Fruit fly (Drosophila melanogaster) whole organism, prepupa: ENCODE measurements around the gene CG8560.

ENCODE experiments used
- Blimp-1 ChIP-seq: fragments of 200-800 bp; sonication (Bioruptor generic); optimal IDR thresholded peaks from 3 replicates; lab custom pipeline; 2017; ENCODE audit warnings: missing biosample characterization, missing genetic modification characterization, mild to moderate bottlenecking, moderate library complexity, missing genetic modification reagents
- CG10631 ChIP-seq: fragments of 200-800 bp; sonication (Bioruptor generic); optimal IDR thresholded peaks from 2 replicates; lab custom pipeline; 2016; ENCODE audit warnings: missing biosample characterization, missing genetic modification characterization
- CG10669 ChIP-seq: fragments of 200-800 bp; sonication (Bioruptor generic); optimal IDR thresholded peaks from 3 replicates; lab custom pipeline; 2018; ENCODE audit warnings: missing biosample characterization, mild to moderate bottlenecking, missing genetic modification characterization, moderate library complexity
- CG11294 ChIP-seq: fragments of 200-800 bp; sonication (Bioruptor generic); IDR thresholded peaks from 2 replicates; pipeline ENCODE4 v1.3.6; 2022; ENCODE audit warnings: missing biosample characterization, missing genetic modification characterization
- CG11762 ChIP-seq: fragments of 200-800 bp; sonication (Bioruptor generic); optimal IDR thresholded peaks from 3 replicates; lab custom pipeline; 2016; ENCODE audit warnings: missing biosample characterization, missing genetic modification characterization; ENCODE audit not compliant: insufficient read depth
- CG11902 ChIP-seq: fragments of 200-800 bp; sonication (Bioruptor generic); optimal IDR thresholded peaks from 3 replicates; lab custom pipeline; 2016; ENCODE audit warnings: missing biosample characterization, missing genetic modification characterization
- CG15336 ChIP-seq: fragments of 200-800 bp; sonication (Bioruptor generic); IDR thresholded peaks from 2 replicates; pipeline ENCODE4 v1.3.6; 2022; ENCODE audit warnings: missing biosample characterization, missing genetic modification characterization
- CG1621 ChIP-seq: fragments of 200-800 bp; sonication (Bioruptor generic); optimal IDR thresholded peaks from 3 replicates; lab custom pipeline; 2018; ENCODE audit warnings: missing biosample characterization, mild to moderate bottlenecking, missing genetic modification characterization
- CG32006 ChIP-seq: fragments of 200-800 bp; sonication (Bioruptor generic); optimal IDR thresholded peaks from 3 replicates; lab custom pipeline; 2017; ENCODE audit warnings: missing biosample characterization, mild to moderate bottlenecking, missing genetic modification characterization
- CG3919 ChIP-seq: fragments of 200-800 bp; sonication (Bioruptor generic); optimal IDR thresholded peaks from 3 replicates; lab custom pipeline; 2016; ENCODE audit warnings: missing biosample characterization, missing genetic modification characterization
- CG4318 ChIP-seq: fragments of 200-800 bp; sonication (Bioruptor generic); optimal IDR thresholded peaks from 3 replicates; lab custom pipeline; 2017; ENCODE audit warnings: missing biosample characterization, mild to moderate bottlenecking, missing genetic modification characterization
- CG6163 ChIP-seq: fragments of 200-800 bp; sonication (Bioruptor generic); IDR thresholded peaks from 3 replicates; pipeline ENCODE4 v1.3.6; 2022; ENCODE audit warnings: missing biosample characterization, missing genetic modification characterization
- CG6792 ChIP-seq: fragments of 200-800 bp; sonication (Bioruptor generic); optimal IDR thresholded peaks from 3 replicates; lab custom pipeline; 2016; ENCODE audit warnings: missing biosample characterization, missing genetic modification characterization
- CG6808 ChIP-seq: fragments of 200-800 bp; sonication (Bioruptor generic); optimal IDR thresholded peaks from 3 replicates; lab custom pipeline; 2017; ENCODE audit warnings: missing biosample characterization, missing genetic modification characterization, mild to moderate bottlenecking, moderate library complexity, missing genetic modification reagents
- CG6854 ChIP-seq: fragments of 200-800 bp; sonication (Bioruptor generic); optimal IDR thresholded peaks from 2 replicates; lab custom pipeline; 2017; ENCODE audit warnings: missing biosample characterization, mild to moderate bottlenecking, missing genetic modification characterization
- CG8119 ChIP-seq: fragments of 200-800 bp; sonication (Bioruptor generic); IDR thresholded peaks from 3 replicates; pipeline ENCODE4 v1.3.6; 2022; ENCODE audit warnings: missing biosample characterization, missing genetic modification characterization
- CG8319 ChIP-seq: fragments of 200-800 bp; sonication (Bioruptor generic); optimal IDR thresholded peaks from 3 replicates; lab custom pipeline; 2016; ENCODE audit warnings: missing biosample characterization, missing genetic modification characterization
- CG9139 ChIP-seq: fragments of 200-800 bp; sonication (Bioruptor generic); optimal IDR thresholded peaks from 3 replicates; lab custom pipeline; 2017; ENCODE audit warnings: missing biosample characterization, mild to moderate bottlenecking, missing genetic modification characterization
- Eip93F ChIP-seq: fragments of 200-800 bp; sonication (Bioruptor generic); optimal IDR thresholded peaks from 2 replicates; lab custom pipeline; 2016; ENCODE audit warnings: missing biosample characterization, mild to moderate bottlenecking, missing genetic modification characterization
- Ets96B ChIP-seq: fragments of 200-800 bp; optimal IDR thresholded peaks from 2 replicates; lab custom pipeline; 2019; ENCODE audit warnings: missing biosample characterization, mild to moderate bottlenecking, missing genetic modification characterization, moderate library complexity
- Gug ChIP-seq: fragments of 200-800 bp; sonication (Bioruptor generic); IDR thresholded peaks from 2 replicates; pipeline ENCODE4 v1.3.6; 2022; ENCODE audit warnings: missing biosample characterization, missing genetic modification characterization
- Hr38 ChIP-seq: sonication (Bioruptor generic); optimal IDR thresholded peaks from 2 replicates; lab custom pipeline; 2016; ENCODE audit warnings: missing biosample characterization, missing genetic modification characterization
- Hr39 ChIP-seq: fragments of 200-800 bp; sonication (Bioruptor generic); optimal IDR thresholded peaks from 2 replicates; lab custom pipeline; 2016; ENCODE audit warnings: missing biosample characterization, missing genetic modification characterization
- Hr4 ChIP-seq: fragments of 200-800 bp; sonication (Bioruptor generic); optimal IDR thresholded peaks from 3 replicates; lab custom pipeline; 2016; ENCODE audit warnings: missing biosample characterization, missing genetic modification characterization
- Lpt ChIP-seq: fragments of 200-800 bp; sonication (Bioruptor generic); optimal IDR thresholded peaks from 3 replicates; lab custom pipeline; 2016; ENCODE audit warnings: missing biosample characterization, missing genetic modification characterization
- Smox ChIP-seq: fragments of 200-800 bp; sonication (Bioruptor generic); optimal IDR thresholded peaks from 3 replicates; lab custom pipeline; 2016; ENCODE audit warnings: missing biosample characterization, missing genetic modification characterization
- Sox102F ChIP-seq: fragments of 200-800 bp; sonication (Bioruptor generic); optimal IDR thresholded peaks from 2 replicates; lab custom pipeline; 2016; ENCODE audit warnings: missing biosample characterization, mild to moderate bottlenecking, missing genetic modification characterization
- Sox14 ChIP-seq: fragments of 200-800 bp; sonication (Bioruptor generic); optimal IDR thresholded peaks from 3 replicates; lab custom pipeline; 2016; ENCODE audit warnings: missing biosample characterization, missing genetic modification characterization
- Sox15 ChIP-seq: fragments of 200-800 bp; sonication (Bioruptor generic); optimal IDR thresholded peaks from 3 replicates; lab custom pipeline; 2016; ENCODE audit warnings: missing biosample characterization, missing genetic modification characterization
- achi ChIP-seq: fragments of 200-800 bp; sonication (Bioruptor generic); optimal IDR thresholded peaks from 3 replicates; lab custom pipeline; 2016; ENCODE audit warnings: missing biosample characterization, missing genetic modification characterization
- acj6 ChIP-seq: fragments of 200-800 bp; sonication (Bioruptor generic); optimal IDR thresholded peaks from 3 replicates; lab custom pipeline; 2016; ENCODE audit warnings: missing biosample characterization, missing genetic modification characterization
- cyc ChIP-seq: fragments of 200-800 bp; sonication (Bioruptor generic); optimal IDR thresholded peaks from 3 replicates; lab custom pipeline; 2016; ENCODE audit warnings: missing biosample characterization, missing genetic modification characterization
- dac ChIP-seq: fragments of 200-800 bp; sonication (Bioruptor generic); optimal IDR thresholded peaks from 2 replicates; lab custom pipeline; 2017; ENCODE audit warnings: missing biosample characterization, mild to moderate bottlenecking, missing genetic modification characterization
- esn ChIP-seq: fragments of 200-800 bp; sonication (Bioruptor generic); optimal IDR thresholded peaks from 2 replicates; lab custom pipeline; 2016; ENCODE audit warnings: missing biosample characterization, mild to moderate bottlenecking, missing genetic modification characterization, moderate library complexity
- fd85E ChIP-seq: fragments of 200-800 bp; sonication (Bioruptor generic); optimal IDR thresholded peaks from 3 replicates; lab custom pipeline; 2016; ENCODE audit warnings: missing biosample characterization, missing genetic modification characterization
- fkh ChIP-seq: fragments of 200-800 bp; sonication (Bioruptor generic); optimal IDR thresholded peaks from 3 replicates; lab custom pipeline; 2017; ENCODE audit warnings: missing biosample characterization, mild to moderate bottlenecking, missing genetic modification characterization, moderate library complexity
- lz ChIP-seq: fragments of 200-800 bp; sonication (Bioruptor generic); optimal IDR thresholded peaks from 3 replicates; lab custom pipeline; 2016; ENCODE audit warnings: missing biosample characterization, missing genetic modification characterization
- pdm3 ChIP-seq: fragments of 200-800 bp; sonication (Bioruptor generic); optimal IDR thresholded peaks from 3 replicates; lab custom pipeline; 2016; ENCODE audit warnings: missing biosample characterization, missing genetic modification characterization
- salr ChIP-seq, 2 experiments: fragments of 200-800 bp; sonication (Bioruptor generic); optimal IDR thresholded peaks; 3 replicates each; lab custom pipeline; 2016 to 2018; ENCODE audit warnings: missing biosample characterization in 2 of 2, missing genetic modification characterization in 2 of 2, mild to moderate bottlenecking in 1 of 2
- spab ChIP-seq: fragments of 200-800 bp; sonication (Bioruptor generic); optimal IDR thresholded peaks from 2 replicates; lab custom pipeline; 2017; ENCODE audit warnings: missing biosample characterization, mild to moderate bottlenecking, missing genetic modification characterization, missing genetic modification reagents
- ss ChIP-seq, 2 experiments: fragments of 200-800 bp; sonication (Bioruptor generic); optimal IDR thresholded peaks; 2 replicates in 1 of 2; 3 replicates in 1 of 2; lab custom pipeline; 2017 to 2018; ENCODE audit warnings: mild to moderate bottlenecking in 2 of 2, missing biosample characterization in 2 of 2, missing genetic modification characterization in 2 of 2, moderate library complexity in 1 of 2
- topi ChIP-seq: fragments of 200-800 bp; sonication (Bioruptor generic); optimal IDR thresholded peaks from 3 replicates; lab custom pipeline; 2016; ENCODE audit warnings: missing biosample characterization, missing genetic modification characterization
- vri ChIP-seq: fragments of 200-800 bp; sonication (Bioruptor generic); optimal IDR thresholded peaks from 3 replicates; lab custom pipeline; 2016; ENCODE audit warnings: missing biosample characterization, mild to moderate bottlenecking, missing genetic modification characterization

Gene CG8560

dm6 chr3L:7434715-7435653 lies 31.0 kb upstream of the CG8560 start, which contains the start of gene Rac2 (continued):
- TF ChIP-seq esn (GFP tag; lab: Kevin White, UChicago) (peak; percentile 42), Hr39 (peak; percentile 28), CG32006 (GFP tag; lab: Kevin White, UChicago) (peak; percentile 76), salr (GFP tag; optimal IDR thresholded peaks at IDR 0.05; lab: Kevin White, UChicago) (peak; percentile 46 to 67), Lpt (GFP tag; lab: Kevin White, UChicago) (peak; percentile 54), vri (GFP tag; lab: Kevin White, UChicago) (peak; percentile 78), CG11762 (GFP tag; lab: Kevin White, UChicago) (peak; percentile 22), cyc (peak; percentile 37), ss (GFP tag; optimal IDR thresholded peaks at IDR 0.05; lab: Kevin White, UChicago) (peak; percentile 66 to 70), spab (GFP tag; lab: Kevin White, UChicago) (peak; percentile 14), Sox15 (GFP tag; lab: Kevin White, UChicago) (no peak), Ets96B (tag; lab: Kevin White, UChicago) (peak; percentile 54), Sox102F (peak; percentile 28), lz (GFP tag; lab: Kevin White, UChicago) (peak; percentile 30), Smox (peak; percentile 32), CG8319 (GFP tag; lab: Kevin White, UChicago) (no peak), fd85E (GFP tag; lab: Kevin White, UChicago) (peak; percentile 40), CG10631 (GFP tag; lab: Kevin White, UChicago) (peak; percentile 47), CG9139 (GFP tag; lab: Kevin White, UChicago) (peak; percentile 59), dac (GFP tag; lab: Kevin White, UChicago) (peak; percentile 21)

- no peak for TF ChIP-seq CG8119 (GFP tag; lab: Robert Waterston, UW)
- no peak for TF ChIP-seq CG15336 (GFP tag; lab: Robert Waterston, UW)
- no peak for TF ChIP-seq CG8319 (GFP tag; lab: Kevin White, UChicago)
- TF ChIP-seq ss (GFP tag; optimal IDR thresholded peaks at IDR 0.05; lab: Kevin White, UChicago): no peak
- no peak for TF ChIP-seq CG3919 (GFP tag; lab: Kevin White, UChicago)
- no peak for TF ChIP-seq CG6792 (GFP tag; lab: Kevin White, UChicago)
- no peak for TF ChIP-seq CG6808 (GFP tag; lab: Kevin White, UChicago)
- no peak for TF ChIP-seq pdm3 (GFP tag; lab: Kevin White, UChicago)
- no peak for TF ChIP-seq CG32006 (GFP tag; lab: Kevin White, UChicago)
- TF ChIP-seq acj6 (GFP tag; lab: Kevin White, UChicago): no peak
- no peak for TF ChIP-seq Gug
- TF ChIP-seq Sox14 (GFP tag; lab: Kevin White, UChicago): no peak
Observed at dm6 chr3L:7434198-7434597, 30.2 kb upstream of the CG8560 start.

- TF ChIP-seq fkh (GFP tag; lab: Kevin White, UChicago) (peak; percentile 14), CG11762 (GFP tag; lab: Kevin White, UChicago) (no peak), CG4318 (GFP tag; lab: Kevin White, UChicago) (no peak), Gug (peak; percentile 68), pdm3 (GFP tag; lab: Kevin White, UChicago) (no peak), CG6163 (peak; percentile 78), CG11902 (GFP tag; lab: Kevin White, UChicago) (no peak), CG3919 (GFP tag; lab: Kevin White, UChicago) (no peak), CG8119 (GFP tag; lab: Robert Waterston, UW) (peak; percentile 48; the same call in 2 of the 3 replicates), Eip93F (GFP tag; lab: Kevin White, UChicago) (no peak), CG15336 (GFP tag; lab: Robert Waterston, UW) (no peak; the same call in none of the 2 replicates), CG9139 (GFP tag; lab: Kevin White, UChicago) (peak; percentile 42), lz (GFP tag; lab: Kevin White, UChicago) (no peak), spab (GFP tag; lab: Kevin White, UChicago) (peak; percentile 22), CG1621 (peak; percentile 25), CG10669 (peak; percentile 23), achi (GFP tag; lab: Kevin White, UChicago) (no peak), topi (GFP tag; lab: Kevin White, UChicago) (no peak), Smox (no peak), CG6854 (GFP tag; lab: Kevin White, UChicago) (no peak), Hr4 (GFP tag; lab: Kevin White, UChicago) (no peak), Hr38 (GFP tag; lab: Kevin White, UChicago) (no peak), Ets96B (tag; lab: Kevin White, UChicago) (peak; percentile 47), CG11294 (GFP tag; lab: Robert Waterston, UW) (peak; percentile 18; the same call in 1 of the 2 replicates), Blimp-1 (GFP tag; lab: Kevin White, UChicago) (no peak)
Observed at dm6 chr3L:7433325-7433827, 29.4 kb upstream of the CG8560 start.
